Worm (Caenorhabditis elegans) whole organism, midembryonic: ENCODE data around the gene C28H8.8.

Experiments used
- T22C8.4 ChIP-seq: fragments of 200-800 bp; sonication (Bioruptor generic); IDR thresholded peaks from 2 replicates; pipeline ENCODE4 v1.3.6; 2022; ENCODE audit warnings: missing genetic modification characterization, missing compliant biosample characterization
- cog-1 ChIP-seq: sonication (generic microtip); optimal IDR thresholded peaks from 2 replicates; lab custom pipeline; 2016; ENCODE audit warnings: missing genetic modification characterization, missing compliant biosample characterization
- flt-1 ChIP-seq: fragments of 200-800 bp; sonication (Bioruptor generic); IDR thresholded peaks from 2 replicates; pipeline ENCODE4 v1.3.6; 2022; ENCODE audit warnings: missing genetic modification characterization, missing compliant biosample characterization
- ref-1 ChIP-seq: fragments of 200-800 bp; sonication (Bioruptor generic); conservative IDR thresholded peaks from 2 replicates; pipeline ENCODE4 v1.3.6; 2022; ENCODE audit warnings: missing genetic modification reagents, missing genetic modification characterization, missing compliant biosample characterization
- ztf-29 ChIP-seq: fragments of 200-800 bp; sonication (Bioruptor generic); IDR thresholded peaks from 2 replicates; pipeline ENCODE4 v1.3.6; 2022; ENCODE audit warnings: missing genetic modification reagents, missing genetic modification characterization, missing compliant biosample characterization

- TF ChIP-seq flt-1 (GFP tag; lab: Robert Waterston, UW) (no peak), cog-1 (tag; lab: Kevin White, UChicago) (no peak), ref-1 (GFP tag; lab: Robert Waterston, UW) (no peak), T22C8.4 (GFP tag; lab: Robert Waterston, UW) (no peak), ztf-29 (no peak)
These were observed 44.9 kb downstream of the C28H8.8 start for ce11 chrIII:5843662-5844061.
